Worm (Caenorhabditis elegans) whole organism, midembryonic: ENCODE results near the gene glr-7.

Experiments used
- T22C8.4 ChIP-seq: fragments of 200-800 bp; sonication (Bioruptor generic); IDR thresholded peaks from 2 replicates; pipeline ENCODE4 v1.3.6; 2022; ENCODE audit warnings: missing genetic modification characterization, missing compliant biosample characterization
- cog-1 ChIP-seq: sonication (generic microtip); optimal IDR thresholded peaks from 2 replicates; lab custom pipeline; 2016; ENCODE audit warnings: missing genetic modification characterization, missing compliant biosample characterization
- flt-1 ChIP-seq: fragments of 200-800 bp; sonication (Bioruptor generic); IDR thresholded peaks from 2 replicates; pipeline ENCODE4 v1.3.6; 2022; ENCODE audit warnings: missing genetic modification characterization, missing compliant biosample characterization
- klf-2 ChIP-seq: fragments of 200-800 bp; sonication (Bioruptor generic); conservative IDR thresholded peaks from 2 replicates; pipeline ENCODE4 v1.3.6; 2022; ENCODE audit warnings: missing genetic modification reagents, missing genetic modification characterization, missing compliant biosample characterization
- med-1 ChIP-seq: sonication (generic microtip); optimal IDR thresholded peaks from 2 replicates; lab custom pipeline; 2017; ENCODE audit warnings: missing genetic modification characterization, mild to moderate bottlenecking, missing compliant biosample characterization, antibody characterized with exemption, missing genetic modification reagents; ENCODE audit not compliant: insufficient read depth
- ref-1 ChIP-seq: fragments of 200-800 bp; sonication (Bioruptor generic); conservative IDR thresholded peaks from 2 replicates; pipeline ENCODE4 v1.3.6; 2022; ENCODE audit warnings: missing genetic modification reagents, missing genetic modification characterization, missing compliant biosample characterization
- tab-1 ChIP-seq: fragments of 200-800 bp; sonication (Bioruptor generic); IDR thresholded peaks from 2 replicates; pipeline ENCODE4 v1.3.6; 2022; ENCODE audit warnings: missing genetic modification characterization, missing compliant biosample characterization
- ztf-23 ChIP-seq: fragments of 200-800 bp; sonication (Bioruptor generic); IDR thresholded peaks from 2 replicates; pipeline ENCODE4 v1.3.6; 2022; ENCODE audit warnings: missing genetic modification reagents, missing genetic modification characterization, missing compliant biosample characterization
- ztf-29 ChIP-seq: fragments of 200-800 bp; sonication (Bioruptor generic); IDR thresholded peaks from 2 replicates; pipeline ENCODE4 v1.3.6; 2022; ENCODE audit warnings: missing genetic modification reagents, missing genetic modification characterization, missing compliant biosample characterization

Gene glr-7

DNA sequence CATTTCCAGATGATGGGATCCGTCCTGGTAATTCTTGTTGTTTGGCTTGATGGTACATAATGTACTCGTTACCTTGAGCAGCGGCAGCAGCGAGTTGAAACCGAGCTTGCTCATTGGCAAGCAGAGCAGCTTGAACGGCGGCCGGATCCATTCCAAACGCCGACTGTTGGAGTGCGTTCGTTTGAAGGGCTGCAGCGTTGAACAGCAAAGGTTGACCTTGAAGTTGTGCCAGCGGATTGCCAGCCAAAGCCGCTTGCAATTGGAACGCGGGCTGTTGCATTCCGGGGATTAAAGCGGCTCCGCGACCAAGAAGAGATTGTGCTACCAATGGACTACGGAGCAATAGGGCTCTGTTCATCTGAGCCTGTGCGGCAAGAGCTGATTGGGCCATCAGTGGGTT, 26.5 kb upstream of the glr-7 start:
- TF ChIP-seq klf-2: no peak
- TF ChIP-seq ref-1 (GFP tag; lab: Robert Waterston, UW): no peak
- no peak for TF ChIP-seq flt-1
- TF ChIP-seq ztf-23: no peak
- TF ChIP-seq ztf-29: no peak
- TF ChIP-seq med-1 (GFP tag; lab: Kevin White, UChicago): no peak
- TF ChIP-seq cog-1 (tag; lab: Kevin White, UChicago): no peak
- no peak for TF ChIP-seq tab-1 (GFP tag; lab: Robert Waterston, UW)
- TF ChIP-seq T22C8.4: no peak

ce11 chrX:2443304-2443703, 23.6 kb upstream of the glr-7 start, which contains the start of gene T07D1.3:
Gene T07D1.3, minus strand, starts transcription at chrX:2443404.
- TF ChIP-seq ref-1 (GFP tag; lab: Robert Waterston, UW) (no peak), med-1 (GFP tag; lab: Kevin White, UChicago) (no peak), tab-1 (GFP tag; lab: Robert Waterston, UW) (no peak), cog-1 (tag; lab: Kevin White, UChicago) (no peak), ztf-23 (no peak), klf-2 (no peak), T22C8.4 (no peak), ztf-29 (no peak), flt-1 (no peak)

ce11 chrX:2441163-2441562, 21.5 kb upstream of the glr-7 start:
- TF ChIP-seq ztf-23: no peak
- no peak for TF ChIP-seq flt-1
- no peak for TF ChIP-seq med-1 (GFP tag; lab: Kevin White, UChicago)
- TF ChIP-seq ref-1 (GFP tag; lab: Robert Waterston, UW): no peak
- no peak for TF ChIP-seq ztf-29
- no peak for TF ChIP-seq klf-2

DNA sequence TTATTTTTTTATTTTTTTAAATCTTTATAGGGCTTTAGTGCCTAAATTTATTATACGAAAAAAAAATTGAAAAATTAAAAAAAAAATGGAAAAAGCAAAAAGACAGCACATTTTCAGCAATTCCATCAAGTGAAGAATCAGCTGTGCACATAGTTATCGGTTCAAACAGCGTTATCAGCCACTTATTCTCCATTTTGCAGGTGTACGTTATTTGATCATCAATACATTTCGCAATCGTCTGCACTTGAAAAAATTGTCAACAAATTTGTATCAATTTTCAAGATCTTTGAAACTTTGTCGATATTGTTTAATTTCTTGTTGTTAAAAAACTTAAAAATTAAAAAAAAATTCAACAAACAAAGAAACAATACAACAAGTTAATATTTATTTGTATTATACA, 20.1 kb upstream of the glr-7 start:
- TF ChIP-seq T22C8.4: no peak
- TF ChIP-seq ztf-23: no peak
- TF ChIP-seq flt-1: no peak
- TF ChIP-seq tab-1 (GFP tag; lab: Robert Waterston, UW): no peak
- TF ChIP-seq med-1 (GFP tag; lab: Kevin White, UChicago): no peak
- no peak for TF ChIP-seq ztf-29
- no peak for TF ChIP-seq klf-2
- no peak for TF ChIP-seq cog-1 (tag; lab: Kevin White, UChicago)
- TF ChIP-seq ref-1 (GFP tag; lab: Robert Waterston, UW): no peak

DNA sequence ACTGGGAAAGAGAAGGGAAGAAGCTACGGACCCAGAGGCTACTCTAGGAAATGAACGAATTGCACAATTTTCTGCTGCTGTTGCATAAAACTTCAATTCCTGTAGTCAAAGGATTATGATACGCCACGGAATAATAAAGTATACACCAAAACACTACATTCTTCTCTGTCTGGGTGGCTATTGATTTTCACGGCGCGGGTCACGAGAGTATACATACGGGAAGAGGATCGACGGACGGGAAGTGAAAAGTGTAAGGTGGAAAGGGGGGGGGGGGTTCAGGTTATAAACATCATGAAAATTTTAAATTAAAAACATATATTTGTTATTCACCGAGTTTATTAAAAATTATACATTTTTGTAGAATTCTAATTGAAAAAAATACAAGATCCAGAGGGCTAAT, 19.6 kb upstream of the glr-7 start:
- TF ChIP-seq tab-1 (GFP tag; lab: Robert Waterston, UW): no peak
- TF ChIP-seq ztf-29: no peak
- TF ChIP-seq med-1 (GFP tag; lab: Kevin White, UChicago): no peak
- TF ChIP-seq ztf-23: no peak
- no peak for TF ChIP-seq flt-1
- TF ChIP-seq T22C8.4: no peak
- no peak for TF ChIP-seq klf-2
- TF ChIP-seq ref-1 (GFP tag; lab: Robert Waterston, UW): no peak
- TF ChIP-seq cog-1 (tag; lab: Kevin White, UChicago): no peak

DNA sequence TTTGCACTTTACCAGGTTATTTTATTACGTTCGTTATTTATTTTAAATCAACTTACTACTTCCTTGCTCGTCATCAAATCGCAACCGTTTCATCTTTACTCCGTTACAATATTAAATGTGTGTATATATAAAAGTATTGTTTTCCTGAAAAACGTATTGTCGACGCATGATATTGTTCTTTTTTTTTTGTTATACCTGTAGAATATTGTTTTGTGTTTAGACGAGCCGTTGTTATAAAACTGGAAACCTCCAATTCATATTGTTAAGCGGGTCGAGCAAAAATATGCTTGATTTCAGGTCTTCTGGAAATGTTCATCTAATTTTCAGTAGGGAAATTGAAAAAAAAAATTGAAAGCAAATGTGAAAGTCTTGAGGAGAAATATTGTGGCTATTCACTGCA, 19.2 kb upstream of the glr-7 start, which contains the start of gene gid-2:
Gene gid-2 (minus strand): TSS at position 101 of the 400 bp plus-strand sequence.
- TF ChIP-seq flt-1 (no peak), tab-1 (GFP tag; lab: Robert Waterston, UW) (no peak), ref-1 (GFP tag; lab: Robert Waterston, UW) (no peak), klf-2 (no peak), med-1 (GFP tag; lab: Kevin White, UChicago) (no peak), cog-1 (tag; lab: Kevin White, UChicago) (no peak), ztf-29 (no peak), ztf-23 (no peak), T22C8.4 (no peak)

- TF ChIP-seq flt-1: no peak
- no peak for TF ChIP-seq ztf-29
- TF ChIP-seq ztf-23: no peak
- no peak for TF ChIP-seq tab-1 (GFP tag; lab: Robert Waterston, UW)
- no peak for TF ChIP-seq T22C8.4
- TF ChIP-seq med-1 (GFP tag; lab: Kevin White, UChicago): no peak
- TF ChIP-seq ref-1 (GFP tag; lab: Robert Waterston, UW): no peak
These were observed 15.7 kb upstream of the glr-7 start for ce11 chrX:2435353-2435752.

DNA sequence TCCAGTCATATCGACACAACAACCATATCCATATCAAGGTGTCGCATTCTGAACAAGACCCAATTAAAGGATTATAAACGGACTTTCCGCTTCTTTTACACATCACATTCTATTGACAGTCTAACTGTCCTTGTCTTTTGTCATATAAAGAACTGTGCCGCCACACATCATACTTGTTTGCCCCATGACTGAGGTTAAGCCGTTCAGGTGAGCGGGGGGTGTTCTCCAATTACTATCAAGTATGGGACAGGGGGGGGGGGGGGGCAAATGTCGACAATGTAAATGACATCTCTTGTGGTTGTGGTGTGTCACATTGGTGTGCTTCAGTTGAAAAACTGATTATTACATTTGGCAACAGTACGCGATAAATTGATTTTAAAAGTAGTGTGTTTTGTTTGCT, 14.1 kb upstream of the glr-7 start:
- peak; percentile 70 for TF ChIP-seq ztf-29
- TF ChIP-seq ref-1 (GFP tag; lab: Robert Waterston, UW): no peak

- TF ChIP-seq cog-1 (tag; lab: Kevin White, UChicago): peak; percentile 88
- no peak for TF ChIP-seq ztf-23
- peak; percentile 65; the same call in 1 of the 2 replicates for TF ChIP-seq flt-1
- TF ChIP-seq klf-2: no peak
- peak; percentile 91 for TF ChIP-seq ztf-29
- no peak for TF ChIP-seq T22C8.4
- no peak for TF ChIP-seq med-1 (GFP tag; lab: Kevin White, UChicago)
- TF ChIP-seq tab-1 (GFP tag; lab: Robert Waterston, UW): no peak
- TF ChIP-seq ref-1 (GFP tag; lab: Robert Waterston, UW): no peak
These were observed 12.8 kb upstream of the glr-7 start for ce11 chrX:2432459-2432858.

DNA sequence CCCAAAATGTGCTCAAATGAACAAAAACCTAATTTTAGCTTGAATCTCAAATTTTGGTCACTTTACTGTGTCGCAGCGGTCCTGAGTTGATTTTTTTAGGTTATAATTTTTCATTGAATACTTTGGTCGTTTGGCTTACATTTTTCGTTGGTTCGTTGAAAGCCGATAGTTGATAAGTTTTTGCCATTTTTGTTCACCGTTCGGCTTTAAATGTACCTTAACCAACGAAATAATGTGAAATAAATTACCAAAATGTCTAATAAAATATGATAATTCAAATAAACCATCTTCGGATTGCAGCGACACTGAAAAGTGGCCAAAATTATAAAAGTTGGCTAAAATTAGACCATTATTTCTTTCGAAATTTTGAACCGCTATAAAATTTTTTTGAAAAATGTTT, 10.6 kb upstream of the glr-7 start:
- TF ChIP-seq flt-1 (no peak), klf-2 (no peak), cog-1 (tag; lab: Kevin White, UChicago) (no peak), med-1 (GFP tag; lab: Kevin White, UChicago) (no peak), tab-1 (GFP tag; lab: Robert Waterston, UW) (no peak), ref-1 (GFP tag; lab: Robert Waterston, UW) (no peak), ztf-29 (no peak), T22C8.4 (no peak), ztf-23 (no peak)

ce11 chrX:2427404-2427803, 7.7 kb upstream of the glr-7 start, which contains the start of gene gcy-31:
Gene gcy-31, minus strand, starts transcription at chrX:2427504.
- no peak for TF ChIP-seq T22C8.4
- TF ChIP-seq tab-1 (GFP tag; lab: Robert Waterston, UW): no peak
- TF ChIP-seq flt-1: no peak
- TF ChIP-seq klf-2: no peak
- TF ChIP-seq med-1 (GFP tag; lab: Kevin White, UChicago): no peak
- TF ChIP-seq ref-1 (GFP tag; lab: Robert Waterston, UW): no peak
- no peak for TF ChIP-seq cog-1 (tag; lab: Kevin White, UChicago)
- no peak for TF ChIP-seq ztf-23
- TF ChIP-seq ztf-29: no peak
